Fruit fly (Drosophila melanogaster) whole organism, embryonic: Measurements from ENCODE around the gene lute.

Experiments
- CG10274 ChIP-seq: fragments of 200-800 bp; sonication (Bioruptor generic); optimal IDR thresholded peaks from 3 replicates; lab custom pipeline; 2017; ENCODE audit warnings: missing biosample characterization, mild to moderate bottlenecking, missing genetic modification characterization
- CG10366 ChIP-seq: fragments of 200-800 bp; sonication (Bioruptor generic); IDR thresholded peaks from 2 replicates; pipeline ENCODE4 v1.3.6; 2022; ENCODE audit warnings: missing biosample characterization, missing genetic modification characterization
- CG10565 ChIP-seq: fragments of 200-800 bp; sonication (Bioruptor generic); optimal IDR thresholded peaks from 3 replicates; lab custom pipeline; 2016; ENCODE audit warnings: missing biosample characterization, mild to moderate bottlenecking, missing genetic modification characterization
- CG11247 ChIP-seq: fragments of 200-800 bp; sonication (Bioruptor generic); IDR thresholded peaks from 2 replicates; pipeline ENCODE4 v1.3.6; 2022; ENCODE audit warnings: missing biosample characterization, missing genetic modification characterization
- CG11504 ChIP-seq: fragments of 200-800 bp; sonication (Bioruptor generic); optimal IDR thresholded peaks from 3 replicates; lab custom pipeline; 2019; ENCODE audit warnings: missing biosample characterization, mild to moderate bottlenecking, missing genetic modification characterization, moderate library complexity
- CG12659 ChIP-seq: fragments of 200-800 bp; sonication (Bioruptor generic); optimal IDR thresholded peaks from 3 replicates; lab custom pipeline; 2017; ENCODE audit warnings: mild to moderate bottlenecking, missing biosample characterization, missing genetic modification reagents, missing genetic modification characterization
- CG15696 ChIP-seq: fragments of 200-800 bp; sonication (Bioruptor generic); optimal IDR thresholded peaks from 2 replicates; lab custom pipeline; 2019; ENCODE audit warnings: missing biosample characterization, mild to moderate bottlenecking, missing genetic modification characterization, moderate library complexity
- CG17361 ChIP-seq: fragments of 200-800 bp; sonication (Bioruptor generic); IDR thresholded peaks from 3 replicates; pipeline ENCODE4 v1.3.6; 2022; ENCODE audit warnings: missing biosample characterization, missing genetic modification characterization
- CG2120 ChIP-seq: fragments of 200-800 bp; sonication (Bioruptor generic); optimal IDR thresholded peaks from 3 replicates; lab custom pipeline; 2016; ENCODE audit warnings: missing biosample characterization, missing genetic modification characterization
- CG30020 ChIP-seq: fragments of 200-800 bp; optimal IDR thresholded peaks from 2 replicates; lab custom pipeline; 2019; ENCODE audit warnings: missing biosample characterization, mild to moderate bottlenecking, missing genetic modification characterization, moderate library complexity
- CG3995 ChIP-seq: fragments of 200-800 bp; sonication (Bioruptor generic); optimal IDR thresholded peaks from 3 replicates; lab custom pipeline; 2016; ENCODE audit warnings: missing biosample characterization, missing genetic modification characterization
- CG4328 ChIP-seq: fragments of 200-800 bp; sonication (Bioruptor generic); optimal IDR thresholded peaks from 3 replicates; lab custom pipeline; 2017; ENCODE audit warnings: missing biosample characterization, missing genetic modification reagents, missing genetic modification characterization
- CG4617 ChIP-seq: fragments of 200-800 bp; sonication (Bioruptor generic); optimal IDR thresholded peaks from 3 replicates; lab custom pipeline; 2016; ENCODE audit warnings: missing biosample characterization, missing genetic modification characterization, borderline replicate concordance
- CG4730 ChIP-seq: fragments of 200-800 bp; sonication (Bioruptor generic); IDR thresholded peaks from 2 replicates; pipeline ENCODE4 v1.3.6; 2022; ENCODE audit warnings: missing biosample characterization, missing genetic modification characterization
- CG7556 ChIP-seq: fragments of 200-800 bp; sonication (Bioruptor generic); optimal IDR thresholded peaks from 2 replicates; lab custom pipeline; 2017; ENCODE audit warnings: missing biosample characterization, mild to moderate bottlenecking, missing genetic modification characterization
- CG7786 ChIP-seq: fragments of 200-800 bp; sonication (Bioruptor generic); optimal IDR thresholded peaks from 2 replicates; lab custom pipeline; 2016; ENCODE audit warnings: missing biosample characterization, missing genetic modification characterization
- CG7987 ChIP-seq: fragments of 200-800 bp; sonication (Bioruptor generic); optimal IDR thresholded peaks from 2 replicates; lab custom pipeline; 2018; ENCODE audit warnings: missing biosample characterization, mild to moderate bottlenecking, missing genetic modification characterization, moderate library complexity
- CG8089 ChIP-seq: fragments of 200-800 bp; sonication (Bioruptor generic); optimal IDR thresholded peaks from 3 replicates; lab custom pipeline; 2016; ENCODE audit warnings: missing biosample characterization, missing genetic modification characterization
- Elba2 ChIP-seq: fragments of 200-800 bp; sonication (Bioruptor generic); optimal IDR thresholded peaks from 3 replicates; lab custom pipeline; 2016; ENCODE audit warnings: missing biosample characterization, missing genetic modification characterization
- HLHmδ ChIP-seq: fragments of 200-800 bp; sonication (Bioruptor generic); optimal IDR thresholded peaks from 2 replicates; lab custom pipeline; 2018; ENCODE audit warnings: missing biosample characterization, mild to moderate bottlenecking, missing genetic modification characterization, moderate library complexity
- Hmr ChIP-seq: fragments of 200-800 bp; sonication (Bioruptor generic); optimal IDR thresholded peaks from 3 replicates; lab custom pipeline; 2017; ENCODE audit warnings: mild to moderate bottlenecking, missing biosample characterization, missing genetic modification reagents, missing genetic modification characterization
- Lhr ChIP-seq: fragments of 200-800 bp; sonication (Bioruptor generic); optimal IDR thresholded peaks from 3 replicates; lab custom pipeline; 2017; ENCODE audit warnings: mild to moderate bottlenecking, missing biosample characterization, missing genetic modification reagents, missing genetic modification characterization
- MBD-R2 ChIP-seq: fragments of 200-800 bp; sonication (Bioruptor generic); IDR thresholded peaks from 2 replicates; pipeline ENCODE4 v1.3.6; 2022; ENCODE audit warnings: missing biosample characterization, missing genetic modification characterization
- Myb ChIP-seq: fragments of 200-800 bp; sonication (Bioruptor generic); optimal IDR thresholded peaks from 2 replicates; lab custom pipeline; 2016; ENCODE audit warnings: missing biosample characterization, missing genetic modification characterization
- Rx ChIP-seq: fragments of 200-800 bp; sonication (Bioruptor generic); IDR thresholded peaks from 2 replicates; pipeline ENCODE4 v1.3.6; 2022; ENCODE audit warnings: missing biosample characterization, missing genetic modification characterization
- Sox100B ChIP-seq: fragments of 200-800 bp; sonication (Bioruptor generic); optimal IDR thresholded peaks from 3 replicates; lab custom pipeline; 2018; ENCODE audit warnings: missing biosample characterization, mild to moderate bottlenecking, missing genetic modification characterization
- Vsx1 ChIP-seq: fragments of 200-800 bp; sonication (Bioruptor generic); optimal IDR thresholded peaks from 2 replicates; lab custom pipeline; 2017; ENCODE audit warnings: missing biosample characterization, mild to moderate bottlenecking, missing genetic modification characterization, missing genetic modification reagents
- br ChIP-seq: fragments of >200 bp; optimal IDR thresholded peaks from 2 replicates; lab custom pipeline; 2017
- btn ChIP-seq: fragments of 200-800 bp; sonication (Bioruptor generic); optimal IDR thresholded peaks from 2 replicates; lab custom pipeline; 2016; ENCODE audit warnings: missing biosample characterization, missing genetic modification characterization
- chinmo ChIP-seq: fragments of 200-800 bp; sonication (Bioruptor generic); IDR thresholded peaks from 4 replicates; pipeline ENCODE4 v1.3.6; 2022; ENCODE audit warnings: missing biosample characterization, missing genetic modification characterization; ENCODE audit not compliant: partially characterized antibody
- corto ChIP-seq: fragments of 200-800 bp; sonication (Bioruptor generic); optimal IDR thresholded peaks from 2 replicates; lab custom pipeline; 2016; ENCODE audit warnings: missing biosample characterization, mild to moderate bottlenecking, missing genetic modification characterization, moderate library complexity
- danr ChIP-seq: fragments of 200-800 bp; sonication (Bioruptor generic); IDR thresholded peaks from 2 replicates; pipeline ENCODE4 v1.3.6; 2022; ENCODE audit warnings: missing biosample characterization, missing genetic modification characterization
- fd96Cb ChIP-seq: fragments of 200-800 bp; sonication (Bioruptor generic); optimal IDR thresholded peaks from 2 replicates; lab custom pipeline; 2018; ENCODE audit warnings: missing biosample characterization, mild to moderate bottlenecking, missing genetic modification characterization, moderate library complexity
- ham ChIP-seq: fragments of 200-800 bp; sonication (Bioruptor generic); IDR thresholded peaks from 2 replicates; pipeline ENCODE4 v1.3.6; 2022; ENCODE audit warnings: missing biosample characterization, missing genetic modification characterization
- hth ChIP-seq: fragments of >200 bp; optimal IDR thresholded peaks from 2 replicates; lab custom pipeline; 2017; ENCODE audit warnings: inconsistent platforms
- inv ChIP-seq: fragments of 200-800 bp; sonication (Bioruptor generic); IDR thresholded peaks from 2 replicates; pipeline ENCODE4 v1.3.6; 2022; ENCODE audit warnings: missing biosample characterization, missing genetic modification characterization; ENCODE audit not compliant: partially characterized antibody
- kni ChIP-seq: fragments of 200-800 bp; sonication (Bioruptor generic); optimal IDR thresholded peaks from 3 replicates; lab custom pipeline; 2017; ENCODE audit warnings: mild to moderate bottlenecking, missing biosample characterization, missing genetic modification reagents, missing genetic modification characterization
- lbe ChIP-seq: fragments of 200-800 bp; sonication (Bioruptor generic); optimal IDR thresholded peaks from 2 replicates; lab custom pipeline; 2016; ENCODE audit warnings: missing biosample characterization, mild to moderate bottlenecking, missing genetic modification characterization
- odd ChIP-seq: fragments of 200-800 bp; sonication (Bioruptor generic); optimal IDR thresholded peaks from 2 replicates; lab custom pipeline; 2017; ENCODE audit warnings: missing biosample characterization, mild to moderate bottlenecking, missing genetic modification characterization
- otp ChIP-seq: fragments of 200-800 bp; sonication (Bioruptor generic); IDR thresholded peaks from 3 replicates; pipeline ENCODE4, ENCODE4 v1.3.6; 2022; ENCODE audit warnings: missing biosample characterization, missing genetic modification characterization
- pfk ChIP-seq: fragments of 200-800 bp; sonication (Bioruptor generic); optimal IDR thresholded peaks from 2 replicates; lab custom pipeline; 2018; ENCODE audit warnings: missing biosample characterization, mild to moderate bottlenecking, missing genetic modification characterization, moderate library complexity
- row ChIP-seq: fragments of 200-800 bp; sonication (Bioruptor generic); IDR thresholded peaks from 3 replicates; pipeline ENCODE4 v1.3.6; 2022; ENCODE audit warnings: missing biosample characterization, missing genetic modification characterization
- schlank ChIP-seq: fragments of 200-800 bp; sonication (Bioruptor generic); optimal IDR thresholded peaks from 2 replicates; lab custom pipeline; 2018; ENCODE audit warnings: missing biosample characterization, mild to moderate bottlenecking, missing genetic modification characterization
- scrt ChIP-seq: fragments of 200-800 bp; sonication (Bioruptor generic); optimal IDR thresholded peaks from 2 replicates; lab custom pipeline; 2018; ENCODE audit warnings: missing biosample characterization, mild to moderate bottlenecking, missing genetic modification characterization, moderate library complexity
- sob ChIP-seq: fragments of 200-800 bp; sonication (Bioruptor generic); IDR thresholded peaks from 2 replicates; pipeline ENCODE4 v1.3.6; 2022; ENCODE audit warnings: missing biosample characterization, missing genetic modification characterization
- stwl ChIP-seq: fragments of 200-800 bp; sonication (Bioruptor generic); optimal IDR thresholded peaks from 3 replicates; lab custom pipeline; 2018; ENCODE audit warnings: missing biosample characterization, mild to moderate bottlenecking, missing genetic modification characterization, moderate library complexity
- sug ChIP-seq: fragments of 200-800 bp; optimal IDR thresholded peaks from 2 replicates; lab custom pipeline; 2019; ENCODE audit warnings: missing biosample characterization, mild to moderate bottlenecking, missing genetic modification characterization, moderate library complexity
- tio ChIP-seq: fragments of 200-800 bp; sonication (Bioruptor generic); optimal IDR thresholded peaks from 2 replicates; lab custom pipeline; 2017; ENCODE audit warnings: missing biosample characterization, missing genetic modification characterization, inconsistent platforms
- vfl ChIP-seq: fragments of 200-800 bp; sonication (Bioruptor generic); optimal IDR thresholded peaks from 2 replicates; lab custom pipeline; 2016; ENCODE audit warnings: missing biosample characterization, missing genetic modification characterization

lute gene

DNA sequence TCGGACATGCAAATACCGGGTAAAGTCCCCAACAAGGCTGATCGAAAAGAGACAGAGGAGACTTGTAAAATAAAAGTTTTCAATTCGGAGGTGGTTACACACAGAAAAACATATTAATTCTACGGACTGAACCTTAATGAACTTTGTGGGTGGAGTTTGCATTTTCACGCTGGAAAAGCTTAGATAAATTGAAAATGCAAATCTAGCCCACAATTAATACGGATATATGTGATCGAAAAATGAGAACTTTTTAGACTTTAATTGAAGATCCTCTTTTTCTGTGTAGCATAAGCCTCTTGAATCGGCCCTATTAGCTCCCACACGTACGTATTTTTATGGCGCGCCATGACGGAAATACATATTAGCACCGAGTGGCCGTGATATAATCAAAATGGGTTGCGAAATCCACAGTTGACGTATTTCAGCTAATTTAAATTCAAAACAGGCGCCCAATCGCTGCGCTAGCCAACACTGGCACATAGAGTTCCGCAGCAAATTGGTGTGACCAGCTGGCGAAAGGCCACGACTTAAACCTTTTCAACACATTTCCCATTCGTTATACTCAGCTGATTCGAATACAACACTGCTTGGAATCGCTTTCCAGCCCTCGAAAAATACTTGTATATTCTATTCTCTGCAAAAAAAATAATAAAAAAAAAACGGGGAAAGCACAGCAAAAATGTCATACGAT, 5.7 kb downstream of the lute start (continued):
- TF ChIP-seq scrt (GFP tag; lab: Kevin White, UChicago), result peak; percentile 34
- peak; percentile 57 for TF ChIP-seq vfl
- peak; percentile 52; the same call in 1 of the 3 replicates for TF ChIP-seq otp (GFP tag; lab: Robert Waterston, UW)
- TF ChIP-seq corto, result no peak
- no peak for TF ChIP-seq CG10565 (GFP tag; lab: Kevin White, UChicago)
- peak; percentile 0 for TF ChIP-seq CG15696 (tag; lab: Kevin White, UChicago)
- TF ChIP-seq ham, result peak; percentile 51
- peak; percentile 62 for TF ChIP-seq sug
- peak; percentile 84 for TF ChIP-seq sob (GFP tag; lab: Robert Waterston, UW)
- no peak for TF ChIP-seq Rx
- peak; percentile 30 for TF ChIP-seq fd96Cb
- no peak; the same call in 3 of the 4 replicates for TF ChIP-seq chinmo (GFP tag; lab: Robert Waterston, UW)
- no peak for TF ChIP-seq br (lab: Kevin White, UChicago)
- TF ChIP-seq CG12659 (GFP tag; lab: Kevin White, UChicago), result peak; percentile 81
- TF ChIP-seq Sox100B (GFP tag; lab: Kevin White, UChicago), result peak; percentile 33
- peak; percentile 16 for TF ChIP-seq CG8089 (GFP tag; lab: Kevin White, UChicago)
- TF ChIP-seq tio (GFP tag; lab: Kevin White, UChicago), result peak; percentile 51
- no peak for TF ChIP-seq hth
- TF ChIP-seq CG11247 (GFP tag; lab: Robert Waterston, UW), result peak; percentile 64
- TF ChIP-seq row (GFP tag; lab: Robert Waterston, UW), result peak; percentile 74
- TF ChIP-seq MBD-R2 (GFP tag; lab: Robert Waterston, UW), result peak; percentile 80
- TF ChIP-seq CG30020 (tag; lab: Kevin White, UChicago), result peak; percentile 31
- peak; percentile 45 for TF ChIP-seq CG7786 (GFP tag; lab: Kevin White, UChicago)
- TF ChIP-seq Elba2, result peak; percentile 34
- TF ChIP-seq schlank, result peak; percentile 5
- TF ChIP-seq CG4617 (GFP tag; lab: Kevin White, UChicago), result peak; percentile 54
- TF ChIP-seq CG7556 (GFP tag; lab: Kevin White, UChicago), result peak; percentile 37
- TF ChIP-seq danr (GFP tag; lab: Robert Waterston, UW), result peak; percentile 38; the same call in 1 of the 2 replicates
- TF ChIP-seq Lhr (GFP tag; lab: Kevin White, UChicago), result peak; percentile 75
- TF ChIP-seq stwl (tag; lab: Kevin White, UChicago), result peak; percentile 97
- TF ChIP-seq lbe (GFP tag; lab: Kevin White, UChicago), result no peak
- TF ChIP-seq btn (GFP tag; lab: Kevin White, UChicago), result no peak
- TF ChIP-seq CG2120 (GFP tag; lab: Kevin White, UChicago), result peak; percentile 83
- peak; percentile 56 for TF ChIP-seq odd
- peak; percentile 95 for TF ChIP-seq Vsx1 (GFP tag; lab: Kevin White, UChicago)
- TF ChIP-seq CG7987, result peak; percentile 65
- TF ChIP-seq kni (GFP tag; lab: Kevin White, UChicago), result no peak
- TF ChIP-seq CG17361 (GFP tag; lab: Robert Waterston, UW), result peak; percentile 49; the same call in 1 of the 3 replicates
- TF ChIP-seq CG4730, result peak; percentile 41; the same call in 1 of the 2 replicates
- TF ChIP-seq CG10274 (GFP tag; lab: Kevin White, UChicago), result peak; percentile 18
- no peak for TF ChIP-seq CG4328 (GFP tag; lab: Kevin White, UChicago)
- no peak for TF ChIP-seq inv
- peak; percentile 71 for TF ChIP-seq CG11504 (tag; lab: Kevin White, UChicago)
- TF ChIP-seq Myb, result peak; percentile 81
- peak; percentile 43 for TF ChIP-seq pfk (GFP tag; lab: Kevin White, UChicago)
- peak; percentile 31 for TF ChIP-seq HLHmδ
- peak; percentile 46; the same call in 1 of the 2 replicates for TF ChIP-seq CG10366 (GFP tag; lab: Robert Waterston, UW)
- peak; percentile 83 for TF ChIP-seq Hmr (GFP tag; lab: Kevin White, UChicago)
- peak; percentile 47 for TF ChIP-seq CG3995 (GFP tag; lab: Kevin White, UChicago)
